Fruit fly (Drosophila melanogaster): Measurements from ENCODE around the gene CG6276.

Gene CG6276

DNA sequence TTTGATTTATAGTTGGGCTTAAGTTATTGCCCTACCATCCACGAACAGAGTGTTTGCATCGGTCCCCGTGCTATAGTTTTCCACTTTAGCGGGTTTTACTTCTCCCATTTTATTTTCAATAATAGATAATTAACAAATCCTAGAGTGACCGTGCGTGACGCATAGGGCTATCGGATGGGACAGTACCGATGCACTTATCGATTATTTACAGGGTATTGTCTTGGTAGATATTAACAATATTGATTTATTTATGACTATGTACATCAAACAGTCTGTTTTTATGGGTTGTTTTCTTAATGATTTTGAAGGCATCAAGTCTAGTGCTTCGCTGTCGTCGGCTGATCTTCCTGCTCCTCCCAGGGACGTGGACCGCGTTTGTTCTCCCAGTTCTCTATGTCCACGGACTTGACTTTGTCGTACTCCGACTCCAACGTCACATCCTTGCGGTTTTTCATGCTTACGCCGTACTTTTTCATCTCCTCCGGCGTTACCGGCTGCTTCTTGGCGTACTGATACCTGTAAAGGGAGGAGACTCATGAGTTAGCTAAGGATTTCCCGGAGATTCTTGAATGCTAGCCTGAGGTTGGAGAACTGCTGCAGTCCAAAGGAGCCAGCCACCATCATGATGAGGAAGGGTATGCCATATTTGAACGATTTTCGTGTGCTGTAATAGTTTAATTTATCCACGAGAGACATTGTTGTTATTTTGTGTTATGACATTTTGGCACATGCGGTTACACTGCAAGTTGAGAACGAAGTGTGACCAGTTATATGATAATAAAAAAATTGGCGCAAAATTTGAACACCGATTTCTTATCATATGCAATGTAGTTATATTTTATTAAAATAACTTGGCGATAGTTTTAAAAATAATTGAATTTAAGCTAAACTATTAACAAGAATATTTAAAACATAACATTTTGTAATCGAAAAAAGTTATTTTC is 41.7 kb downstream of the CG6276 start, which contains the start of the genes MRG15 and Tm1:
Gene MRG15, minus strand, starts transcription at position 184 of the 944 bp plus-strand sequence.
Gene Tm1, plus strand, starts transcription at position 295 of the 944 bp plus-strand sequence.
- TF ChIP-seq CTCF (optimal IDR thresholded peaks at IDR 0.05) (no peak), CG8478 (optimal IDR thresholded peaks at IDR 0.05) (no peak)

- TF ChIP-seq CG8478 (optimal IDR thresholded peaks at IDR 0.05) (no peak), CTCF (optimal IDR thresholded peaks at IDR 0.05) (no peak)
Measured at dm6 chr3R:15275158-15275623, 44.7 kb downstream of the CG6276 start, which contains the start of the genes Cp190 and CG4338. Gene Cp190 (minus strand): TSS chr3R:15275241. Gene CG4338 (plus strand): TSS chr3R:15275522.

- TF ChIP-seq CG8478 (optimal IDR thresholded peaks at IDR 0.05) (no peak), CTCF (optimal IDR thresholded peaks at IDR 0.05) (no peak)
Measured at dm6 chr3R:15268856-15269255, 51.0 kb downstream of the CG6276 start.

DNA sequence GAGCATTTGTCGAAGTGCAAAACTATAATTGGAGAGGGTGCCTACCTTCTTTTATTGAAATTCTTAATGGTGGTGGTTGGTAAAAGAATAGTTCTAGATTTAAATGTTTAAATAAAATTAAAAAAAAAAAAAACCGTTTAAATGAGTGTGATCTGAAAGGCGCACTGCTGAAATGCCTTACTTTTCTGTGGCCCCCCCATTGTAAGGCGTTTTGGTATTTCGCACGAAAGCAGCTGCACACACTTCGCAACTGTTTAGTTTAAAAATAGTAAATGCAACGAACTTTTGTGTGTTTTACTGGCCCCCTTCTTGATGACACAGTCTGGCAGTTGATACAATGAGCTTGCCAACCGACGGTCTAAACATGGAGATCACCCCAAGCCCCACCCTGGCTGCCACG is 51.4 kb downstream of the CG6276 start, which contains the start of the genes CG14864 and Zip88E:
Gene CG14864, minus strand, starts transcription at position 113 of the 400 bp plus-strand sequence.
Gene Zip88E, plus strand, starts transcription at position 237 of the 400 bp plus-strand sequence.
- TF ChIP-seq CTCF (optimal IDR thresholded peaks at IDR 0.05) (no peak), CG8478 (optimal IDR thresholded peaks at IDR 0.05) (no peak)
